Fruit fly (Drosophila melanogaster) whole organism: ENCODE data around the gene CG13640.

ENCODE experiments used
- CG8478 ChIP-seq: fragments of >200 bp; optimal IDR thresholded peaks from 2 replicates; lab custom pipeline; 2018; ENCODE audit warnings: inconsistent platforms
- EcR ChIP-seq, 2 experiments: fragments of >200 bp; optimal IDR thresholded peaks; 2 replicates each; lab custom pipeline; 2017; ENCODE audit warnings: missing biosample characterization in 2 of 2, missing genetic modification characterization in 2 of 2, missing genetic modification reagents in 2 of 2
- psq ChIP-seq: fragments of >200 bp; optimal IDR thresholded peaks from 2 replicates; lab custom pipeline; 2017

- TF ChIP-seq EcR (GFP tag; optimal IDR thresholded peaks at IDR 0.05; lab: Kevin White, UChicago) (no peak), CG8478 (lab: Kevin White, UChicago) (no peak), psq (lab: Kevin White, UChicago) (no peak)
Observed at dm6 chr3R:24828234-24828633, 33.7 kb downstream of the CG13640 start, which contains the start of gene RabX4.
